Fruit fly (Drosophila melanogaster): Measurements from ENCODE around the gene CG33764.

The CG33764 gene

DNA sequence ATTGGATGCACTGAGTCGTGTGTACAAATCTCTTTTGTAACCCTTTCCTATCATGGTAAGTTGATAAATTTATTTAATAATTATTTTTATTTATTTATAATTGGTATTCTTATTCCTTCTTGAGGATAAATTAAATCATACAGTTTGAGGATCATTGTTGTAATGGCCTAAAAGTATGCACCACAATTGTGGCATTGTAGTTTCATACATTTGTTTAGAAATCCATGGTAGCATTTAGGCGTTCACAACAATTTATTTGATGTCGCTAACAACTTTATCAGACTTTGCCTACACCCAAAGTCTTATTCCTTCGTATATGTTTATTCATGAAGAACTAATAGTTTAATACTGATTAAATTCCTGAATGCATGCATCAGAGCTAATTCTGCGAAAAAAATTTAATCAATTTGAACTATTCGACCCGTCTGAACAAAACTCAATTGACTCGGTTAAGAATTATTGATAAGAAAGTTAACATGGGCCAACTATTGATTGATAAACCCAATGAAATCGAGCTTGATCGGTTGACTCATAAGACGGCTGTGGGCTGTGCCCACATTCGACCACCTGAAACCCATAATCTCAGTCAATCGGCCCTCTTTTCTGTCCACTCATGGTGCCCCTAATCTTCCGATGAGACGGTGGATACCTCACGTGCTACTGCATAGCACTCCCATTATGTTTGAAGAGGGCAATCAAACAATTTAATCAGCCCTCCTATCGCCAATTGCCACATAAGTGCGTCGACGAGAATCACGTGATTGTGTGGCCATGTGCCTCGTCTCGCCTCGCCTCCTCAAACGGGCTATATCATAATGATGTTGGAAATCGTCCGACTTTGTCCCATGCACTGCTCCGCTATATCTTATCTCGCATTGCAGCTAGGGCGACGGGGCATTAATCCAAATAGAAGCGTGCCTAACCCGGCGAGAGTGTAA lies 47.7 kb downstream of the CG33764 start (continued):
- TF ChIP-seq CG11456 (GFP tag; IDR thresholded peaks at IDR 0.05) (no peak), caup (GFP tag; optimal IDR thresholded peaks at IDR 0.05; ENCODE audit: severe bottlenecking) (no peak), CG11723 (GFP tag; optimal IDR thresholded peaks at IDR 0.05) (no peak), CG10267 (tag; optimal IDR thresholded peaks at IDR 0.05) (no peak), CG14014 (GFP tag; IDR thresholded peaks at IDR 0.05) (no peak), Doc3 (GFP tag; IDR thresholded peaks at IDR 0.05; ENCODE audit: partially characterized antibody) (no peak), CG6791 (GFP tag; IDR thresholded peaks at IDR 0.05; ENCODE audit: partially characterized antibody) (no peak), CG31388 (GFP tag; optimal IDR thresholded peaks at IDR 0.05) (no peak), gro (GFP tag; optimal IDR thresholded peaks at IDR 0.05) (no peak), CG17328 (GFP tag; IDR thresholded peaks at IDR 0.05) (no peak), croc (GFP tag; conservative IDR thresholded peaks at IDR 0.05) (no peak), CG3847 (GFP tag; IDR thresholded peaks at IDR 0.05) (no peak), sisA (GFP tag; IDR thresholded peaks at IDR 0.05) (no peak), Hr51 (GFP tag; optimal IDR thresholded peaks at IDR 0.05) (no peak), fd3F (GFP tag; optimal IDR thresholded peaks at IDR 0.05) (no peak), HmgZ (tag; optimal IDR thresholded peaks at IDR 0.05) (peak; percentile 43), CG17829 (tag; optimal IDR thresholded peaks at IDR 0.05) (no peak), CG11504 (tag; optimal IDR thresholded peaks at IDR 0.05) (no peak), CG10543 (GFP tag; optimal IDR thresholded peaks at IDR 0.05) (peak; percentile 70), Atf6 (GFP tag; IDR thresholded peaks at IDR 0.05) (no peak), danr (GFP tag; IDR thresholded peaks at IDR 0.05) (no peak), NfI (GFP tag; optimal IDR thresholded peaks at IDR 0.05) (no peak), Ssrp (tag; optimal IDR thresholded peaks at IDR 0.05) (no peak), br (optimal IDR thresholded peaks at IDR 0.05) (no peak), CG2129 (GFP tag; IDR thresholded peaks at IDR 0.05; ENCODE audit: partially characterized antibody) (no peak), jing (GFP tag; optimal IDR thresholded peaks at IDR 0.05) (no peak), fd102C (GFP tag; optimal IDR thresholded peaks at IDR 0.05) (no peak), CG32532 (GFP tag; IDR thresholded peaks at IDR 0.05) (peak; percentile 44), Hey (tag; optimal IDR thresholded peaks at IDR 0.05) (peak; percentile 70), unpg (GFP tag; optimal IDR thresholded peaks at IDR 0.05) (no peak), CG4730 (GFP tag; IDR thresholded peaks at IDR 0.05) (no peak), CG6654 (GFP tag; optimal IDR thresholded peaks at IDR 0.05) (peak; percentile 96), Xrp1 (GFP tag; IDR thresholded peaks at IDR 0.05) (no peak), ab (GFP tag; optimal IDR thresholded peaks at IDR 0.05) (no peak), tx (GFP tag; optimal IDR thresholded peaks at IDR 0.05) (no peak), jigr1 (GFP tag; IDR thresholded peaks at IDR 0.05) (no peak), pan (optimal IDR thresholded peaks at IDR 0.05) (no peak), pan (GFP tag; optimal IDR thresholded peaks at IDR 0.05 in 1 of 2, IDR thresholded peaks at IDR 0.05 in 1 of 2) (no peak), NK7.1 (GFP tag; optimal IDR thresholded peaks at IDR 0.05) (no peak), sr (GFP tag; IDR thresholded peaks at IDR 0.05) (no peak), CG7839 (tag; optimal IDR thresholded peaks at IDR 0.05) (no peak), Side (GFP tag; optimal IDR thresholded peaks at IDR 0.05) (no peak), slou (GFP tag; optimal IDR thresholded peaks at IDR 0.05) (no peak), CG9932 (GFP tag; IDR thresholded peaks at IDR 0.05) (no peak), seq (GFP tag; IDR thresholded peaks at IDR 0.05) (no peak), nerfin-2 (GFP tag; IDR thresholded peaks at IDR 0.05; ENCODE audit: partially characterized antibody) (no peak), CG17802 (tag; optimal IDR thresholded peaks at IDR 0.05) (no peak), maf-S (GFP tag; optimal IDR thresholded peaks at IDR 0.05) (no peak), vnd (GFP tag; IDR thresholded peaks at IDR 0.05; ENCODE audit: partially characterized antibody) (peak; percentile 67), bigmax (GFP tag; optimal IDR thresholded peaks at IDR 0.05) (no peak)
